Worm (Caenorhabditis elegans): ENCODE measurements around the gene Y62H9A.3.

Gene Y62H9A.3

DNA sequence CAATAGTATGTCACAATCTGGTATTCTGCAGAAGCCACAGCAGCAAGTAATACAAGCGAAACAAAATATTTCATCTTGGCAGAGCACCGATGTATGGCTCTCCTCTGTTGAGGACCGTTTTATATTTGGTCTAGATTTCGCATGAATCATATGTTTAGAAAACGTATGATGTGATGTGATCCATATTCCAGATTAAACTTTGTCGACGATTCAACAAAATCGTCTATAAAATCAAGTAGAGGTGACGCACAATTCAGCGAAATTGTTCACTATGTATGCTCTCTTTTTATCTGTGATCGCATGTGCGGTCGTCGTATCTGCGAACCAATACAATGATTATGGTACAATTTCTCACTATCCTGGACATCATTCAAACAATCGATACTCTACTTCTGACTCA lies at the start of gene Y62H9A.3, which contains the start of gene Y62H9A.4:
Gene Y62H9A.3 (minus strand): TSS at position 101 of the 400 bp plus-strand sequence.
Gene Y62H9A.4 (plus strand): TSS at position 256 of the 400 bp plus-strand sequence.
- no peak for TF ChIP-seq C17E4.6 (GFP tag; IDR thresholded peaks at IDR 0.05)

DNA sequence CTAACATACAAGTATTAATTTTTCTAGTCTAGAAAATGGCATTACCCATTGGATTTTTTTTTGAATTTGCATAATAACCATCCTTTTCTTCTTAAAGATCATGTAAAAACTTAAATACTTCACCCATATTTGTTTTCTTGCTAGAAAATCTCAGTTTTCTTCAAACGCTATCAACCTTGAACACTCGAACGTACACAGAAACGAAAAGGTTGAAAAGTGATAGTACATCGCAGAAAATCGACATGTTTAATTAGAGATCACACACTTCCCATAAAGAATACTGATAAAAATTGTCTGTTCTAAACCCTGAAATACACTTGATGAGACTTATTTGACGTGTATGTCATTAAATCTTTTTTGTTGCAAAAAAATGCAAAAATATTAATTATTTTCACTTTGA lies 47.8 kb upstream of the Y62H9A.3 start, which contains the start of gene F55G7.4:
Gene F55G7.4 (plus strand): TSS at position 301 of the 400 bp plus-strand sequence.
- TF ChIP-seq nhr-179 (tag; optimal IDR thresholded peaks at IDR 0.05) (no peak), ceh-27 (GFP tag; optimal IDR thresholded peaks at IDR 0.05) (no peak), aptf-3 (GFP tag; IDR thresholded peaks at IDR 0.05) (no peak), hsf-1 (GFP tag; IDR thresholded peaks at IDR 0.05) (no peak), him-1 (tag; optimal IDR thresholded peaks at IDR 0.05) (no peak), lsl-1 (GFP tag; optimal IDR thresholded peaks at IDR 0.05) (no peak), egl-44 (GFP tag; IDR thresholded peaks at IDR 0.05) (no peak), B0261.1 (tag; optimal IDR thresholded peaks at IDR 0.05) (no peak), F57A8.1 (GFP tag; optimal IDR thresholded peaks at IDR 0.05) (no peak), Y79H2A.3 (GFP tag; conservative IDR thresholded peaks at IDR 0.05) (no peak), F52B5.7 (tag; optimal IDR thresholded peaks at IDR 0.05) (no peak)

DNA sequence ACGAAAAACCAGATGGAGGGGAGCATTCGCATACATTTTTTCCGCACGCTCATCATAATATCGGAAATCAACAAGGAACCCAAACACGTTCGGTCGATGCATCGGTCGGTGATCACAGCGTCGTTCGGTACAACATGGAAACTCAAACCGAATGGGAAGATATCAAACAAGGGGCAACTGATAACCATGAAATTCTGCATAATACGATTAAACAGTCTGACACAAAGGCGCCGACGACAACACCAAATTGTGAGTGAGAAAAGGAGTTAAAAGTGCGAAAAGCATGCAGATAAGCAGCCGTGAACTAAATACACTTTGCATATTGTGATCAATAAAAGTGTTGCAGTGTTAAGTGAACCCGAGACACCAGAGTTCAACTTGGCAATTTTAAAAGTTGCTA lies 45.5 kb upstream of the Y62H9A.3 start:
- no peak for TF ChIP-seq gei-17 (GFP tag; optimal IDR thresholded peaks at IDR 0.05)
- peak; percentile 79 for TF ChIP-seq nhr-80 (tag; optimal IDR thresholded peaks at IDR 0.05)
- TF ChIP-seq ztf-18 (tag; optimal IDR thresholded peaks at IDR 0.05), result no peak
- TF ChIP-seq bed-2 (GFP tag; IDR thresholded peaks at IDR 0.05), result no peak
- no peak for TF ChIP-seq ZK185.1 (tag; optimal IDR thresholded peaks at IDR 0.05; ENCODE audit: poor library complexity, severe bottlenecking)
- TF ChIP-seq nfyb-1 (GFP tag; IDR thresholded peaks at IDR 0.05), result peak; percentile 25; the same call in 1 of the 2 replicates
- no peak for TF ChIP-seq F55B11.4 (tag; optimal IDR thresholded peaks at IDR 0.05; ENCODE audit: borderline replicate concordance, insufficient read depth)
- TF ChIP-seq lin-35 (GFP tag; optimal IDR thresholded peaks at IDR 0.05), result no peak
- TF ChIP-seq D2030.7 (GFP tag; IDR thresholded peaks at IDR 0.05), result no peak
- no peak for TF ChIP-seq F37B4.10 (GFP tag; IDR thresholded peaks at IDR 0.05)
- no peak for TF ChIP-seq nfya-2 (GFP tag; IDR thresholded peaks at IDR 0.05)
- no peak for TF ChIP-seq snpc-1.1 (tag; optimal IDR thresholded peaks at IDR 0.05; ENCODE audit: insufficient read depth)
- no peak for TF ChIP-seq nhr-27 (tag; optimal IDR thresholded peaks at IDR 0.05)
- no peak for TF ChIP-seq ekl-4 (GFP tag; IDR thresholded peaks at IDR 0.05)

DNA sequence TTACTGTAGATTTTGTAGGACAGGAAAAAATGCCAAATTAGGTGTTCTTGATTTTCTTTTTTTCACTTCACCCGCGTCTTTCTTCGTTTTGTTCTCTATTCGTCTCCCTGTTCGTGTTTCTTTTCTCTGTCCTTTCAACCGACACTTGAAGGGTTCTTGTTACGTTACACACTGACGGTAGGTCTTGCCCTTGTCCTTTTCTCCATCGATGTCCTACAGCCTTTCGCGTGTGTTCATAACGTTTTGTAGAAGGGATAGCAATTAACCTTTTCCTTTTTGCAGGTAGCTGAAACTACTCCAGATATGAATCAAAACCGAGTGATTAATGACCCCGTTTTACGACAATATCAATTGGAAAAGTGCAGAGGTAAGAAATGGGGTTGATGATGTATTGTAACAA lies 44.4 kb upstream of the Y62H9A.3 start, which contains the start of gene F55G7.1:
Gene F55G7.1 (plus strand): TSS at position 276 of the 400 bp plus-strand sequence.
- TF ChIP-seq sea-2 (GFP tag; IDR thresholded peaks at IDR 0.05) (no peak), ztf-18 (tag; optimal IDR thresholded peaks at IDR 0.05) (no peak), Y67H2A.10 (GFP tag; conservative IDR thresholded peaks at IDR 0.05) (no peak), pha-4 (tag; optimal IDR thresholded peaks at IDR 0.05) (no peak), bed-1 (GFP tag; IDR thresholded peaks at IDR 0.05) (no peak), rec-8 (tag; optimal IDR thresholded peaks at IDR 0.05) (no peak), ceh-27 (GFP tag; optimal IDR thresholded peaks at IDR 0.05) (peak; percentile 60), lin-35 (GFP tag; optimal IDR thresholded peaks at IDR 0.05) (no peak), snpc-3.4 (tag; optimal IDR thresholded peaks at IDR 0.05) (no peak), F39B2.1 (GFP tag; IDR thresholded peaks at IDR 0.05) (no peak), madf-8 (GFP tag; conservative IDR thresholded peaks at IDR 0.05) (no peak), tbp1 (GFP tag; optimal IDR thresholded peaks at IDR 0.05) (no peak), B0035.1 (tag; optimal IDR thresholded peaks at IDR 0.05) (no peak), ztf-28 (GFP tag; IDR thresholded peaks at IDR 0.05) (no peak), sptf-2 (GFP tag; optimal IDR thresholded peaks at IDR 0.05) (no peak), F22D6.2 (tag; optimal IDR thresholded peaks at IDR 0.05) (no peak), zfh-2 (GFP tag; conservative IDR thresholded peaks at IDR 0.05) (no peak), C17E4.6 (GFP tag; IDR thresholded peaks at IDR 0.05) (no peak), sdz-38 (tag; optimal IDR thresholded peaks at IDR 0.05) (no peak), lin-54 (GFP tag; optimal IDR thresholded peaks at IDR 0.05) (no peak), nhr-179 (tag; optimal IDR thresholded peaks at IDR 0.05) (no peak), zim-3 (tag; optimal IDR thresholded peaks at IDR 0.05) (no peak), mel-28 (tag; optimal IDR thresholded peaks at IDR 0.05; ENCODE audit: borderline replicate concordance) (no peak)

Data from whole organism, young adult.